Worm (Caenorhabditis elegans) whole organism, late embryonic: ENCODE results near the gene F26F4.5.

Experiments used
- K02D7.2 ChIP-seq: sonication (generic microtip); optimal IDR thresholded peaks from 2 replicates; lab custom pipeline; 2017; ENCODE audit warnings: mild to moderate bottlenecking, missing genetic modification characterization, missing compliant biosample characterization
- ama-1 ChIP-seq: fragments of 150-350 bp; optimal IDR thresholded peaks from 2 replicates; lab custom pipeline; 2014
- ceh-45 ChIP-seq: fragments of 200-800 bp; sonication (Bioruptor generic); IDR thresholded peaks from 2 replicates; pipeline ENCODE4 v1.3.6; 2022; ENCODE audit warnings: missing genetic modification reagents, missing genetic modification characterization, missing compliant biosample characterization
- dmd-4 ChIP-seq: sonication (generic microtip); optimal IDR thresholded peaks from 2 replicates; lab custom pipeline; 2016; ENCODE audit warnings: borderline replicate concordance, missing genetic modification characterization, missing compliant biosample characterization
- dve-1 ChIP-seq: sonication (generic microtip); optimal IDR thresholded peaks from 2 replicates; lab custom pipeline; 2017; ENCODE audit warnings: antibody characterized with exemption, mild to moderate bottlenecking, missing genetic modification characterization, missing compliant biosample characterization
- elt-2 ChIP-seq: sonication (generic microtip); optimal IDR thresholded peaks from 2 replicates; lab custom pipeline; 2016; ENCODE audit warnings: missing genetic modification reagents, missing genetic modification characterization, missing compliant biosample characterization
- ets-4 ChIP-seq: sonication (generic microtip); optimal IDR thresholded peaks from 2 replicates; lab custom pipeline; 2016; ENCODE audit warnings: missing genetic modification characterization, missing compliant biosample characterization
- fkh-10 ChIP-seq: fragments of 150-350 bp; optimal IDR thresholded peaks from 2 replicates; lab custom pipeline; 2014; ENCODE audit warnings: missing biosample characterization, missing genetic modification reagents, missing genetic modification characterization
- hlh-15 ChIP-seq: sonication (generic microtip); optimal IDR thresholded peaks from 2 replicates; lab custom pipeline; 2016; ENCODE audit warnings: missing genetic modification characterization, missing compliant biosample characterization
- pat-9 ChIP-seq: fragments of 200-800 bp; sonication (Bioruptor generic); optimal IDR thresholded peaks from 2 replicates; lab custom pipeline; 2018; ENCODE audit warnings: mild to moderate bottlenecking, missing genetic modification characterization, moderate library complexity, missing compliant biosample characterization
- pha-2 ChIP-seq: sonication (generic microtip); optimal IDR thresholded peaks from 2 replicates; lab custom pipeline; 2017; ENCODE audit warnings: mild to moderate bottlenecking, missing genetic modification characterization, missing compliant biosample characterization
- pha-4 ChIP-seq: fragments of 150-350 bp; optimal IDR thresholded peaks from 2 replicates; lab custom pipeline; 2018; ENCODE audit warnings: missing biosample characterization, missing genetic modification reagents, missing genetic modification characterization

DNA sequence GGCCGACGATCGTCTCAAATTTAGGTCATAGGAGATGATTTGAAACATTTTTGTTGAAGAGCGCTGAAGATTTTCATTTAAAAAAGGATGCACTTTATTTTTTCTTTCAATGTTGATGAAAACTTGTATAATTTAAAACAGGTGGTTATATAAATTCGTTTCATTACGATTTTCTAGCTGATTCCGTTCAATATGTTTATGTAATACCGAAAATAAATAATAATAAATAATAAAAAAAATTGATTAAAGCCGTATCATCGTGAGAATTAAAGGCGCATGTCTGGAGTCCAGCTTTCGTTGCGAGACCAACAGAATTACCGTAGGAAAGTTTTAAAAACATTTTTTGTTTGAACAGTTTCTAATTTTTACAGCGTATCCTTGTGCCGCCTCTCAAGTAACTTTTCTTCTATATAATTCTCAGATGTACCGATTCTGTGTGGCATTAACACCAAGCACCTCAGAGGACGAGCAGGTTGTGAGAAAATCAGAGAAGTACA, 41.2 kb upstream of the F26F4.5 start, which contains the start of the genes C26E6.12 and eri-9:
- TF ChIP-seq elt-2 (tag; lab: Kevin White, UChicago), result no peak
- no peak for TF ChIP-seq ama-1 (lab: Kevin White, UChicago)
- TF ChIP-seq dve-1 (tag; lab: Kevin White, UChicago), result no peak
- TF ChIP-seq pat-9 (tag; lab: Kevin White, UChicago), result no peak
- no peak for TF ChIP-seq ets-4 (tag; lab: Kevin White, UChicago)
- TF ChIP-seq fkh-10 (GFP tag; lab: Kevin White, UChicago), result no peak
- TF ChIP-seq hlh-15, result no peak
- TF ChIP-seq ceh-45 (GFP tag; lab: Robert Waterston, UW), result no peak
- no peak for TF ChIP-seq K02D7.2 (tag; lab: Kevin White, UChicago)
- no peak for TF ChIP-seq pha-2 (tag; lab: Kevin White, UChicago)
- TF ChIP-seq pha-4, result no peak
- no peak for TF ChIP-seq dmd-4 (tag; lab: Kevin White, UChicago)
